Worm (Caenorhabditis elegans) whole organism, mixed stage, embryonic: ENCODE data around the gene C55B6.7.

ENCODE experiments used
- bed-3 ChIP-seq: fragments of 200-800 bp; sonication (Bioruptor generic); optimal IDR thresholded peaks from 3 replicates; lab custom pipeline; 2018; ENCODE audit warnings: mild to moderate bottlenecking, missing genetic modification characterization, moderate library complexity, missing compliant biosample characterization
- blmp-1 ChIP-seq: fragments of 150-350 bp; optimal IDR thresholded peaks from 2 replicates; lab custom pipeline; 2014; ENCODE audit warnings: missing biosample characterization, missing genetic modification characterization
- ceh-39 ChIP-seq: fragments of 150-350 bp; optimal IDR thresholded peaks from 2 replicates; lab custom pipeline; 2014; ENCODE audit warnings: missing biosample characterization, missing genetic modification characterization
- ceh-83 ChIP-seq: fragments of 200-800 bp; sonication (Bioruptor generic); optimal IDR thresholded peaks from 2 replicates; lab custom pipeline; 2018; ENCODE audit warnings: mild to moderate bottlenecking, missing genetic modification characterization, missing compliant biosample characterization
- ces-1 ChIP-seq: fragments of 150-350 bp; optimal IDR thresholded peaks from 2 replicates; lab custom pipeline; 2014; ENCODE audit warnings: missing biosample characterization, missing genetic modification reagents, missing genetic modification characterization
- cnd-1 ChIP-seq: fragments of 200-800 bp; sonication (Bioruptor generic); optimal IDR thresholded peaks from 2 replicates; lab custom pipeline; 2018; ENCODE audit warnings: mild to moderate bottlenecking, missing genetic modification characterization, missing compliant biosample characterization
- drap-1 ChIP-seq: fragments of 200-800 bp; sonication (Bioruptor generic); optimal IDR thresholded peaks from 3 replicates; lab custom pipeline; 2018; ENCODE audit warnings: mild to moderate bottlenecking, missing genetic modification characterization, missing compliant biosample characterization
- elt-1 ChIP-seq: sonication (generic microtip); optimal IDR thresholded peaks from 2 replicates; lab custom pipeline; 2017; ENCODE audit warnings: missing genetic modification characterization, mild to moderate bottlenecking, missing compliant biosample characterization, antibody characterized with exemption, moderate library complexity, borderline replicate concordance; ENCODE audit not compliant: insufficient read depth
- elt-3 ChIP-seq: fragments of 150-350 bp; optimal IDR thresholded peaks from 2 replicates; lab custom pipeline; 2014; ENCODE audit warnings: missing biosample characterization, missing genetic modification characterization
- flh-1 ChIP-seq: fragments of 200-800 bp; sonication (Bioruptor generic); optimal IDR thresholded peaks from 2 replicates; lab custom pipeline; 2018; ENCODE audit warnings: mild to moderate bottlenecking, missing genetic modification characterization, moderate library complexity, missing compliant biosample characterization
- hlh-1 ChIP-seq: fragments of 150-350 bp; optimal IDR thresholded peaks from 2 replicates; lab custom pipeline; 2014; ENCODE audit warnings: missing biosample characterization, missing genetic modification reagents, missing genetic modification characterization
- lin-13 ChIP-seq: fragments of 150-350 bp; optimal IDR thresholded peaks from 2 replicates; lab custom pipeline; 2014; ENCODE audit warnings: missing biosample characterization, missing genetic modification characterization
- lin-32 ChIP-seq: fragments of 200-800 bp; sonication (Bioruptor generic); optimal IDR thresholded peaks from 2 replicates; lab custom pipeline; 2018; ENCODE audit warnings: mild to moderate bottlenecking, missing genetic modification characterization, missing compliant biosample characterization
- lsy-2 ChIP-seq: fragments of 150-350 bp; optimal IDR thresholded peaks from 2 replicates; lab custom pipeline; 2014; ENCODE audit warnings: missing biosample characterization, missing genetic modification characterization
- mep-1 ChIP-seq: fragments of 150-350 bp; optimal IDR thresholded peaks from 2 replicates; lab custom pipeline; 2017; ENCODE audit warnings: missing biosample characterization, missing genetic modification reagents, missing genetic modification characterization, inconsistent platforms
- mls-2 ChIP-seq: sonication (generic microtip); optimal IDR thresholded peaks from 2 replicates; lab custom pipeline; 2016; ENCODE audit warnings: mild to moderate bottlenecking, missing genetic modification characterization, moderate library complexity, missing compliant biosample characterization
- nhr-12 ChIP-seq: fragments of 150-350 bp; optimal IDR thresholded peaks from 2 replicates; lab custom pipeline; 2014; ENCODE audit warnings: missing biosample characterization, missing genetic modification characterization
- nhr-2 ChIP-seq: fragments of 150-350 bp; optimal IDR thresholded peaks from 2 replicates; lab custom pipeline; 2014; ENCODE audit warnings: missing biosample characterization, missing genetic modification characterization
- nhr-237 ChIP-seq: fragments of 150-350 bp; optimal IDR thresholded peaks from 2 replicates; lab custom pipeline; 2014; ENCODE audit warnings: missing biosample characterization, missing genetic modification characterization
- nhr-28 ChIP-seq: fragments of 150-350 bp; optimal IDR thresholded peaks from 2 replicates; lab custom pipeline; 2014; ENCODE audit warnings: missing biosample characterization, missing genetic modification characterization
- nhr-76 ChIP-seq: sonication (generic microtip); optimal IDR thresholded peaks from 2 replicates; lab custom pipeline; 2017; ENCODE audit warnings: missing biosample characterization, missing genetic modification characterization
- pha-4 ChIP-seq: fragments of 150-350 bp; optimal IDR thresholded peaks from 2 replicates; lab custom pipeline; 2018; ENCODE audit warnings: missing biosample characterization, missing genetic modification reagents, missing genetic modification characterization
- sem-2 ChIP-seq: fragments of 200-800 bp; sonication (Bioruptor generic); optimal IDR thresholded peaks from 2 replicates; lab custom pipeline; 2018; ENCODE audit warnings: mild to moderate bottlenecking, missing genetic modification characterization, missing compliant biosample characterization
- snpc-4 ChIP-seq: fragments of 150-350 bp; optimal IDR thresholded peaks from 2 replicates; lab custom pipeline; 2014; ENCODE audit warnings: missing biosample characterization, missing genetic modification characterization
- sptf-1 ChIP-seq: sonication (generic microtip); optimal IDR thresholded peaks from 2 replicates; lab custom pipeline; 2017; ENCODE audit warnings: mild to moderate bottlenecking, missing genetic modification characterization, moderate library complexity, missing compliant biosample characterization
- tbx-8 ChIP-seq: fragments of 200-800 bp; sonication (Bioruptor generic); optimal IDR thresholded peaks from 2 replicates; lab custom pipeline; 2018; ENCODE audit warnings: mild to moderate bottlenecking, missing genetic modification characterization, moderate library complexity, missing compliant biosample characterization
- unc-120 ChIP-seq: sonication (generic microtip); optimal IDR thresholded peaks from 2 replicates; lab custom pipeline; 2017; ENCODE audit warnings: missing genetic modification characterization, missing compliant biosample characterization; ENCODE audit not compliant: poor library complexity, severe bottlenecking
- unc-62 ChIP-seq: fragments of 150-350 bp; optimal IDR thresholded peaks from 2 replicates; lab custom pipeline; 2014; ENCODE audit warnings: missing biosample characterization, missing genetic modification reagents, missing genetic modification characterization
- zip-8 ChIP-seq: fragments of 150-350 bp; optimal IDR thresholded peaks from 2 replicates; lab custom pipeline; 2014; ENCODE audit warnings: missing biosample characterization, missing genetic modification characterization
- ztf-11 ChIP-seq: fragments of 150-350 bp; optimal IDR thresholded peaks from 2 replicates; lab custom pipeline; 2014; ENCODE audit warnings: missing biosample characterization, missing genetic modification characterization

The C55B6.7 gene

DNA sequence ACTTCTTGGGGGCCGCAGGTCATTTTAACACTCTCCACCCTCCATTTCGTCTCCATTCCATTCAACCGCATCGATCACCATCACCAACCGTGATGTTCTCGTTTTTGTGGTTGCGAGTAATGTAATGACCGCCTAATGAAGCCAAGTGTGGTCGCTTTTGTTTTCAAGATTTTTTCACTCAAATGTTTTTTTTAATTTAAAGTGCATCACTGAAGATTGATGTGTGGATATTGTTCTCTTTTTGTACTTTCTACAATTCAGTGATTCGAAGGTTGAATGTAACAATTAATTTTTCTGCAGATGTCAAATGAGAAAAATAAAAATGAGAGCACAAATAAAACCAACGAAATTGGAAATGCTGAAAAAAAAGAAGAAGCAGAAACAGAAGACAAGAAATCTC lies 33.0 kb downstream of the C55B6.7 start, which contains the start of gene pgp-10:
pgp-10 (plus strand) TSS at position 301 of the 400 bp plus-strand sequence.
- TF ChIP-seq ztf-11 (tag; lab: Kevin White, UChicago) (no peak), lsy-2 (tag; lab: Kevin White, UChicago) (no peak), cnd-1 (tag; lab: Kevin White, UChicago) (no peak), flh-1 (no peak), pha-4 (tag; lab: Kevin White, UChicago) (no peak), hlh-1 (tag; lab: Kevin White, UChicago) (no peak), mls-2 (tag; lab: Kevin White, UChicago) (no peak), nhr-12 (tag; lab: Kevin White, UChicago) (no peak), nhr-2 (tag; lab: Kevin White, UChicago) (no peak), snpc-4 (no peak), ceh-83 (GFP tag; lab: Kevin White, UChicago) (no peak), lin-32 (GFP tag; lab: Kevin White, UChicago) (no peak), nhr-76 (tag; lab: Kevin White, UChicago) (no peak), bed-3 (GFP tag; lab: Kevin White, UChicago) (no peak), elt-3 (tag; lab: Kevin White, UChicago) (no peak), ceh-39 (tag; lab: Kevin White, UChicago) (no peak), nhr-28 (tag; lab: Kevin White, UChicago) (no peak)
- TF ChIP-seq, all 35 proteins: peak for 0

DNA sequence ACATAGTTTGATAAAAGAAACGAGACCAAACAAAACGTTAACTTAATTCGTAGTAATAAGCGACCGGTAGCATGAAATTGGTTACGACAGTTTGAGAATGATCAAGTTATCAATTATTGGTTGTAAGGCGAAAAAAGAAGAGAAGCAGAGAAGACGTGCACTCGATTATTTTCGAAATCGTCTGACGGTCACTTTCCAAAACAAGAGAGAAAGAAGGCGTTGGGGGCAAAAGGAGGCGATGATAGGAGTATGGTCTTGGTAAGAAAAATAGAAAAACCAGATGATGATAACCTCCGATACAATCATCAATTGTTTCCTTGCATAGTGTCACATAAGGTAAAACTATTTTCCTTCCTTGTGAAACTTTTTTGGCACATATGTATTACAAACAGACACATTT lies 34.3 kb downstream of the C55B6.7 start:
- TF ChIP-seq nhr-2 (tag; lab: Kevin White, UChicago): no peak
- no peak for TF ChIP-seq blmp-1 (tag; lab: Kevin White, UChicago)
- no peak for TF ChIP-seq unc-120 (tag; lab: Kevin White, UChicago)
- no peak for TF ChIP-seq ces-1 (GFP tag; lab: Kevin White, UChicago)
- TF ChIP-seq ztf-11 (tag; lab: Kevin White, UChicago): no peak
- TF ChIP-seq nhr-28 (tag; lab: Kevin White, UChicago): no peak
- no peak for TF ChIP-seq mep-1 (tag; lab: Kevin White, UChicago)
- no peak for TF ChIP-seq ceh-39 (tag; lab: Kevin White, UChicago)
- TF ChIP-seq bed-3 (GFP tag; lab: Kevin White, UChicago): no peak
- TF ChIP-seq unc-62 (GFP tag; lab: Kevin White, UChicago): no peak
- TF ChIP-seq sem-2 (GFP tag; lab: Kevin White, UChicago): no peak
- no peak for TF ChIP-seq drap-1 (GFP tag; lab: Kevin White, UChicago)
- no peak for TF ChIP-seq ceh-83 (GFP tag; lab: Kevin White, UChicago)
- no peak for TF ChIP-seq sptf-1 (tag; lab: Kevin White, UChicago)
- no peak for TF ChIP-seq hlh-1 (tag; lab: Kevin White, UChicago)
- no peak for TF ChIP-seq cnd-1 (tag; lab: Kevin White, UChicago)
- no peak for TF ChIP-seq lin-32 (GFP tag; lab: Kevin White, UChicago)
- no peak for TF ChIP-seq snpc-4

DNA sequence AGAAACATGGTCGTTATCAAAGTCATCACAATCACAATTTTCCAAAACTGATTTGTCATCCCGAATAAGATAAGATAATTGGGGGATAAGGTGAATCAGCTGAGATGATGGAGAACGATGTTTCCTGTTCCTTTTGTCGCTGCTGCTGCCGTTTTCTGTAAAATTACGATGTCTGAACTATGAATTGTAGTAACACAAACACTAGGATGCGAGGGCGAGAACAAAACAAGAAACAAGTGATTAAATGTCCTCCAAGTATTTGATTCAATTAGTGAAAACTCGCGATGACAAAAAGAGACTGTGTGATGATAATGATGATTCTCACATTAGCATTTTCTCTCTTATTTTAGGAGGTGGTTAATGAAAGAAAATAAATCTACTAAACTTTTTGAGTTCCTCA lies 35.9 kb downstream of the C55B6.7 start, which contains the start of gene C54D1.7:
C54D1.7 (minus strand) TSS at position 157 of the 400 bp plus-strand sequence.
- no peak for TF ChIP-seq ztf-11 (tag; lab: Kevin White, UChicago)
- TF ChIP-seq elt-3 (tag; lab: Kevin White, UChicago): peak; percentile 23

DNA sequence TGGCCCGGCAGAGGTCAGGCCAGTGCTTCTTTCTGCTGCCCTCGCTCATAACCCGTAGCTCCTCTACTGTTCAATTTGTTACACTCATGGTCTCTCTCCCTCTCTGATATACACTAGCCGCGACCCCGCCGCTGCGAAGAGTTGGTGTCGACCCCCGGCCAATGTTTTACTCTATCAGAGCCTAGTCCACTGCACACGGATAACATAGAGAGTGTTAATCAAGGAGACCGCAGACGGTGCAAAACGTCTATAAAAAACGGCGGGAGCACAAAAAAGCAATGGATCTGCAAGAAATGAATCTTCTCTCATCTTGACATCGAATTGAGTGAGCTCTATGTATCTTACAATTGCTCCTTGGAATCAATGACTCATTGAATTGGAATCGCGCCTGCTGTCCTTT lies 38.3 kb downstream of the C55B6.7 start:
- no peak for TF ChIP-seq pha-4 (tag; lab: Kevin White, UChicago)
- peak; percentile 47 for TF ChIP-seq hlh-1 (tag; lab: Kevin White, UChicago)
- no peak for TF ChIP-seq lin-13 (tag; lab: Kevin White, UChicago)

DNA sequence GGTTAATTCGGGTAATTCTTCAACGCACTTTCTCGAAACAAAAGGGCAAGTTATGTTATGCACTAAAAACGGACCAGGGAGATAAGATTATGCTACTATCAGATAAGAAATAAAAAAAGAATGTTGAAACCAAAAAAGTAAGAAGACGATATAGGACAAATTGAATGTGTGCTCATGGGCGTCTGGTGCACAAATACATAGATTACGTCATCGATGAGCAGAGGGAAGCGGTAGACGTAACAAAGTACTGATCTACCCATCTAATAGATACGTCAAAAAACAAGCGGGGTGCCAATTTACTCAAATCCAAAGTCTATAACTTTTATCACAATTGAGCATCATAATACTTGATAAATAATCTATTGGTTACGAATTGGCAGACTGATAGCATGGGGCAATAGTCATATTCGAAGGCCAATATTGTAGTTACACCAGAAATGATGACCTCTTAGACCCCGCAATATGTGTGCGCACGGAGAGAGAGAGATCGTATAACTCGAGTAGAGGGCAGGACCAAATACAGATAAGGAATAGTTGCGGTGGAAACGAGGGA lies 39.7 kb downstream of the C55B6.7 start:
- TF ChIP-seq nhr-2 (tag; lab: Kevin White, UChicago) (peak; percentile 68), tbx-8 (GFP tag; lab: Kevin White, UChicago) (no peak), nhr-12 (tag; lab: Kevin White, UChicago) (no peak), ceh-39 (tag; lab: Kevin White, UChicago) (no peak), zip-8 (tag; lab: Kevin White, UChicago) (peak; percentile 87), elt-1 (peak; percentile 24), nhr-237 (no peak), ceh-83 (GFP tag; lab: Kevin White, UChicago) (no peak), hlh-1 (tag; lab: Kevin White, UChicago) (no peak)
- TF ChIP-seq, all 35 proteins: peak for 3
